Worm (Caenorhabditis elegans) whole organism, L2 larva: ENCODE data around the gene cct-6.

ENCODE experiments used
- ama-1 ChIP-seq: fragments of 150-350 bp; optimal IDR thresholded peaks from 2 replicates; lab custom pipeline; 2018; ENCODE audit warnings: inconsistent platforms
- elt-1 ChIP-seq: fragments of 150-350 bp; optimal IDR thresholded peaks from 2 replicates; lab custom pipeline; 2014; ENCODE audit warnings: missing biosample characterization, missing genetic modification characterization
- nhr-11 ChIP-seq: fragments of 150-350 bp; optimal IDR thresholded peaks from 2 replicates; lab custom pipeline; 2014; ENCODE audit warnings: missing biosample characterization, missing genetic modification characterization
- nhr-25 ChIP-seq: fragments of 150-350 bp; sonication (generic microtip); optimal IDR thresholded peaks from 3 replicates; lab custom pipeline; 2014; ENCODE audit warnings: missing biosample characterization, missing genetic modification characterization
- unc-39 ChIP-seq: fragments of 150-350 bp; optimal IDR thresholded peaks from 2 replicates; lab custom pipeline; 2014; ENCODE audit warnings: missing biosample characterization, missing genetic modification characterization
- ztf-11 ChIP-seq: sonication (generic microtip); optimal IDR thresholded peaks from 2 replicates; lab custom pipeline; 2017; ENCODE audit warnings: missing biosample characterization, missing genetic modification characterization

- TF ChIP-seq unc-39 (no peak), nhr-11 (tag; lab: Kevin White, UChicago) (no peak), ztf-11 (tag; lab: Kevin White, UChicago) (no peak), ama-1 (lab: Kevin White, UChicago) (no peak), elt-1 (tag; lab: Kevin White, UChicago) (no peak), nhr-25 (tag; lab: Kevin White, UChicago) (no peak)
Observed at ce11 chrIII:5806720-5807119, 48.8 kb downstream of the cct-6 start, which contains the start of gene R12B2.2.
